Worm (Caenorhabditis elegans): ENCODE results near the gene K08C7.6.

K08C7.6 gene

ce11 chrIV:10638977-10639376 lies 46.7 kb downstream of the K08C7.6 start, which contains the start of gene F56C4.2:
Gene F56C4.2 (plus strand): TSS chrIV:10639277.
- TF ChIP-seq aha-1 (tag; optimal IDR thresholded peaks at IDR 0.05) (no peak), lin-39 (tag; optimal IDR thresholded peaks at IDR 0.05) (no peak), blmp-1 (tag; optimal IDR thresholded peaks at IDR 0.05) (no peak), tlp-1 (tag; optimal IDR thresholded peaks at IDR 0.05) (no peak), lin-35 (GFP tag; optimal IDR thresholded peaks at IDR 0.05) (no peak), vab-15 (tag; optimal IDR thresholded peaks at IDR 0.05) (no peak), snu-23 (GFP tag; optimal IDR thresholded peaks at IDR 0.05) (no peak), unc-98 (GFP tag; IDR thresholded peaks at IDR 0.05) (no peak), ztf-11 (tag; optimal IDR thresholded peaks at IDR 0.05) (no peak), isw-1 (GFP tag; IDR thresholded peaks at IDR 0.05) (no peak), unc-86 (tag; optimal IDR thresholded peaks at IDR 0.05) (no peak), egl-13 (tag; optimal IDR thresholded peaks at IDR 0.05) (no peak), unc-130 (tag; optimal IDR thresholded peaks at IDR 0.05) (no peak), nhr-77 (tag; optimal IDR thresholded peaks at IDR 0.05) (no peak), rnt-1 (tag; optimal IDR thresholded peaks at IDR 0.05) (no peak), nhr-71 (tag; optimal IDR thresholded peaks at IDR 0.05) (no peak), efl-1 (optimal IDR thresholded peaks at IDR 0.05) (no peak), efl-1 (GFP tag; optimal IDR thresholded peaks at IDR 0.05 in 1 of 2) (no peak), nhr-237 (tag; optimal IDR thresholded peaks at IDR 0.05) (no peak), nhr-84 (tag; optimal IDR thresholded peaks at IDR 0.05) (no peak)

DNA sequence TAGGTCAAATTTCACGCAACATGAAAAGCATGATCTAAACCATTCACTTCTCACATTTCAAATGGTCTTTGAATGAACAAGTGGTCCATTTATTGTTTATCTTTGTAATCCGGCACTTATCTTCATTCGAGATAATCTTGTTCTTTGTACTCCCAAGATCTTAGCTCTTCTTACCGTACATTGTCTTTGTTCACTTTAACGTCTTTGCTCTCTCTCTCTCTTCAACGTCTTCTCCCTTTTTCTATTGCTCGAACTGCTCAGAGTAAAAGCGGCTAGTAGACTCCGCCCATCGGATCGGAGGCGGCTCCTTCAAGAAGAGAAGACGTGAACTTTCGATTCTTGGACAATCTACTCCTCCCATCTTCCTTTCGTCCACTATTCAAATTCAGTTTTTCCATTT lies 49.0 kb downstream of the K08C7.6 start, which contains the start of gene F56C4.1:
F56C4.1 (plus strand) TSS at position 301 of the 400 bp plus-strand sequence.
- TF ChIP-seq unc-86 (tag; optimal IDR thresholded peaks at IDR 0.05) (no peak), ceh-8 (GFP tag; optimal IDR thresholded peaks at IDR 0.05) (no peak), alr-1 (tag; optimal IDR thresholded peaks at IDR 0.05; ENCODE audit: borderline replicate concordance) (no peak), ztf-11 (tag; optimal IDR thresholded peaks at IDR 0.05) (no peak), lsy-2 (tag; optimal IDR thresholded peaks at IDR 0.05) (no peak), snu-23 (GFP tag; optimal IDR thresholded peaks at IDR 0.05) (no peak), mep-1 (tag; optimal IDR thresholded peaks at IDR 0.05) (no peak), lin-35 (GFP tag; optimal IDR thresholded peaks at IDR 0.05) (no peak), elt-2 (tag; optimal IDR thresholded peaks at IDR 0.05) (no peak), ceh-90 (tag; optimal IDR thresholded peaks at IDR 0.05) (no peak), pag-3 (tag; optimal IDR thresholded peaks at IDR 0.05; ENCODE audit: borderline replicate concordance, insufficient read depth) (no peak), mef-2 (tag; optimal IDR thresholded peaks at IDR 0.05) (no peak), dsc-1 (tag; optimal IDR thresholded peaks at IDR 0.05) (no peak), ceh-63 (GFP tag; optimal IDR thresholded peaks at IDR 0.05) (no peak), jun-1 (tag; optimal IDR thresholded peaks at IDR 0.05) (no peak), lir-3 (tag; optimal IDR thresholded peaks at IDR 0.05; ENCODE audit: poor library complexity) (no peak), rnt-1 (tag; optimal IDR thresholded peaks at IDR 0.05) (no peak), nhr-19 (GFP tag; conservative IDR thresholded peaks at IDR 0.05) (no peak)
